Fruit fly (Drosophila melanogaster): ENCODE measurements around the gene CG18095.

DNA sequence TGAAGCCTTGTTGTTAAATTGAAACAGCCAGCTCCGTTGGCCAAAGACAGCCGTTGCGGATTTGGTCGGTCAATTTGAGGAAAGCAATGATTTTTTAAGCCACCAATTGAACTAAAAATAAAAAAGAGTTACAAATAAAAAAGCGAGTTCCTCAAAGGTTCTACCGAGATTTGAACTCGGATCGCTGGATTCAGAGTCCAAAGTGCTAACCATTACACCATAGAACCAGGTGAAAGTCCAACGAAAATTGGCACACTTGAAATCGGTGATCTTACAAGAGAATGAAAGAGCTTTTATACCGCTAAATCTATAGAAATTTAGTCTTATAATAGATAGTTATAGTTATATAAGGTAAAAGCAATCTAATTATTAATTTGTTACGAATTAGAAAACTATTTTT lies 20.9 kb downstream of the CG18095 start:
- TF ChIP-seq psq (optimal IDR thresholded peaks at IDR 0.05) (no peak), CG8478 (optimal IDR thresholded peaks at IDR 0.05) (no peak), Dll (optimal IDR thresholded peaks at IDR 0.05) (no peak), usp (GFP tag; optimal IDR thresholded peaks at IDR 0.05) (no peak)

Data from whole organism.